Fruit fly (Drosophila melanogaster) whole organism, embryonic: ENCODE data around the gene Rab9.

Experiments
- ATbp ChIP-seq: fragments of 200-800 bp; sonication (Bioruptor generic); optimal IDR thresholded peaks from 2 replicates; lab custom pipeline; 2017; ENCODE audit warnings: missing biosample characterization, mild to moderate bottlenecking, missing genetic modification characterization, missing genetic modification reagents
- Adf1 ChIP-seq: fragments of 200-800 bp; sonication (Bioruptor generic); IDR thresholded peaks from 2 replicates; pipeline ENCODE4 v1.3.6; 2022; ENCODE audit warnings: missing biosample characterization, missing genetic modification characterization
- Aef1 ChIP-seq: fragments of 200-800 bp; sonication (Bioruptor generic); IDR thresholded peaks from 3 replicates; pipeline ENCODE4 v1.3.6; 2022; ENCODE audit warnings: missing biosample characterization, missing genetic modification characterization
- CG10209 ChIP-seq: fragments of 200-800 bp; sonication (Bioruptor generic); optimal IDR thresholded peaks from 3 replicates; lab custom pipeline; 2017; ENCODE audit warnings: missing biosample characterization, mild to moderate bottlenecking, missing genetic modification characterization, missing genetic modification reagents
- CG11398 ChIP-seq: fragments of 200-800 bp; sonication (Bioruptor generic); optimal IDR thresholded peaks from 2 replicates; lab custom pipeline; 2016; ENCODE audit warnings: missing biosample characterization, missing genetic modification characterization
- CG11456 ChIP-seq: fragments of 200-800 bp; sonication (Bioruptor generic); IDR thresholded peaks from 3 replicates; pipeline ENCODE4 v1.3.6; 2022; ENCODE audit warnings: missing biosample characterization, missing genetic modification characterization
- CG11504 ChIP-seq: fragments of 200-800 bp; sonication (Bioruptor generic); optimal IDR thresholded peaks from 3 replicates; lab custom pipeline; 2019; ENCODE audit warnings: missing biosample characterization, mild to moderate bottlenecking, missing genetic modification characterization, moderate library complexity
- CG14860 ChIP-seq: fragments of 200-800 bp; sonication (Bioruptor generic); IDR thresholded peaks from 3 replicates; pipeline ENCODE4 v1.3.6; 2022; ENCODE audit warnings: missing biosample characterization, missing genetic modification characterization; ENCODE audit not compliant: partially characterized antibody
- CG17186 ChIP-seq: fragments of 200-800 bp; sonication (Bioruptor generic); optimal IDR thresholded peaks from 3 replicates; lab custom pipeline; 2017; ENCODE audit warnings: missing biosample characterization, missing genetic modification reagents, missing genetic modification characterization
- CG17359 ChIP-seq: fragments of 200-800 bp; sonication (Bioruptor generic); optimal IDR thresholded peaks from 3 replicates; lab custom pipeline; 2018; ENCODE audit warnings: missing biosample characterization, mild to moderate bottlenecking, missing genetic modification characterization, moderate library complexity
- CG18262 ChIP-seq: fragments of 200-800 bp; optimal IDR thresholded peaks from 3 replicates; lab custom pipeline; 2019; ENCODE audit warnings: missing biosample characterization, mild to moderate bottlenecking, missing genetic modification characterization, moderate library complexity
- CG3407 ChIP-seq: fragments of 200-800 bp; sonication (Bioruptor generic); optimal IDR thresholded peaks from 2 replicates; lab custom pipeline; 2018; ENCODE audit warnings: missing biosample characterization, mild to moderate bottlenecking, missing genetic modification characterization
- CG34224 ChIP-seq: fragments of 200-800 bp; sonication (Bioruptor generic); IDR thresholded peaks from 3 replicates; pipeline ENCODE4 v1.3.6; 2022; ENCODE audit warnings: missing biosample characterization, missing genetic modification characterization; ENCODE audit not compliant: partially characterized antibody
- CG42726 ChIP-seq: fragments of 200-800 bp; sonication (Bioruptor generic); IDR thresholded peaks from 2 replicates; pipeline ENCODE4 v1.3.6; 2022; ENCODE audit warnings: missing biosample characterization, missing genetic modification characterization; ENCODE audit not compliant: partially characterized antibody
- CG4360 ChIP-seq: fragments of 200-800 bp; sonication (Bioruptor generic); IDR thresholded peaks from 2 replicates; pipeline ENCODE4 v1.3.6; 2022; ENCODE audit warnings: missing biosample characterization, missing genetic modification characterization
- D ChIP-seq, 2 experiments: fragments of 200-800 bp in 1 of 2; fragments of >200 bp in 1 of 2; sonication (Bioruptor generic) in 1 of 2; optimal IDR thresholded peaks; 2 replicates in 1 of 2; 3 replicates in 1 of 2; lab custom pipeline; 2017; ENCODE audit warnings: mild to moderate bottlenecking in 1 of 2, missing biosample characterization in 1 of 2, missing genetic modification characterization in 1 of 2, missing genetic modification reagents in 1 of 2
- Deaf1 ChIP-seq: fragments of 200-800 bp; optimal IDR thresholded peaks from 3 replicates; lab custom pipeline; 2019; ENCODE audit warnings: missing biosample characterization, mild to moderate bottlenecking, missing genetic modification characterization, moderate library complexity
- Dll ChIP-seq: fragments of 200-800 bp; sonication (Bioruptor generic); IDR thresholded peaks from 4 replicates; pipeline ENCODE4 v1.3.6; 2022; ENCODE audit warnings: missing biosample characterization, missing genetic modification characterization; ENCODE audit not compliant: partially characterized antibody
- Ets65A ChIP-seq: fragments of 200-800 bp; sonication (Bioruptor generic); peaks from one replicate; lab custom pipeline; 2016; ENCODE audit warnings: missing biosample characterization, missing genetic modification characterization
- Fer2 ChIP-seq: fragments of 200-800 bp; sonication (Bioruptor generic); optimal IDR thresholded peaks from 2 replicates; lab custom pipeline; 2018; ENCODE audit warnings: missing biosample characterization, mild to moderate bottlenecking, missing genetic modification characterization, moderate library complexity
- Lim3 ChIP-seq: fragments of 200-800 bp; sonication (Bioruptor generic); IDR thresholded peaks from 2 replicates; pipeline ENCODE4 v1.3.6; 2022; ENCODE audit warnings: missing biosample characterization, missing genetic modification characterization
- Med ChIP-seq: fragments of 200-800 bp; sonication (Bioruptor generic); peaks from one replicate; lab custom pipeline; 2016; ENCODE audit warnings: missing biosample characterization, missing genetic modification characterization, mild to moderate bottlenecking, inconsistent platforms, moderate library complexity
- Nf-YB ChIP-seq: fragments of 200-800 bp; sonication (Bioruptor generic); optimal IDR thresholded peaks from 3 replicates; lab custom pipeline; 2019; ENCODE audit warnings: missing biosample characterization, mild to moderate bottlenecking, missing genetic modification characterization, moderate library complexity
- Nf-YC ChIP-seq: fragments of 200-800 bp; optimal IDR thresholded peaks from 3 replicates; lab custom pipeline; 2019; ENCODE audit warnings: missing biosample characterization, mild to moderate bottlenecking, missing genetic modification characterization, moderate library complexity
- Rfx ChIP-seq: fragments of 200-800 bp; sonication (Bioruptor generic); IDR thresholded peaks from 2 replicates; pipeline ENCODE4 v1.3.6; 2022; ENCODE audit warnings: missing biosample characterization, missing genetic modification characterization
- Ssrp ChIP-seq: fragments of 200-800 bp; sonication (Bioruptor generic); optimal IDR thresholded peaks from 2 replicates; lab custom pipeline; 2018; ENCODE audit warnings: missing biosample characterization, mild to moderate bottlenecking, missing genetic modification characterization, moderate library complexity
- Trl ChIP-seq, 3 experiments: fragments of >200 bp in 2 of 3; fragments of 200-800 bp in 1 of 3; sonication (Bioruptor generic) in 1 of 3; optimal IDR thresholded peaks; 2 replicates in 1 of 3; 3 replicates in 2 of 3; lab custom pipeline; 2016 to 2017; ENCODE audit warnings: missing biosample characterization in 1 of 3, missing genetic modification characterization in 1 of 3
- Xrp1 ChIP-seq: fragments of 200-800 bp; sonication (Bioruptor generic); IDR thresholded peaks from 2 replicates; pipeline ENCODE4 v1.3.6; 2022; ENCODE audit warnings: missing biosample characterization, missing genetic modification characterization
- abd-A ChIP-seq: fragments of 200-800 bp; sonication (Bioruptor generic); optimal IDR thresholded peaks from 3 replicates; lab custom pipeline; 2019; ENCODE audit warnings: missing biosample characterization, mild to moderate bottlenecking, missing genetic modification characterization, moderate library complexity
- cad ChIP-seq: fragments of >200 bp; optimal IDR thresholded peaks from 2 replicates; lab custom pipeline; 2017; ENCODE audit warnings: missing biosample characterization, missing genetic modification characterization
- cg ChIP-seq: fragments of 200-800 bp; sonication (Bioruptor generic); optimal IDR thresholded peaks from 3 replicates; lab custom pipeline; 2019; ENCODE audit warnings: missing biosample characterization, mild to moderate bottlenecking, missing genetic modification characterization, moderate library complexity
- chinmo ChIP-seq: fragments of 200-800 bp; sonication (Bioruptor generic); IDR thresholded peaks from 4 replicates; pipeline ENCODE4 v1.3.6; 2022; ENCODE audit warnings: missing biosample characterization, missing genetic modification characterization; ENCODE audit not compliant: partially characterized antibody
- crol ChIP-seq: fragments of 200-800 bp; sonication (Bioruptor generic); IDR thresholded peaks from 2 replicates; pipeline ENCODE4 v1.3.6; 2022; ENCODE audit warnings: missing biosample characterization, missing genetic modification characterization
- danr ChIP-seq: fragments of 200-800 bp; sonication (Bioruptor generic); IDR thresholded peaks from 2 replicates; pipeline ENCODE4 v1.3.6; 2022; ENCODE audit warnings: missing biosample characterization, missing genetic modification characterization
- dmrt11E ChIP-seq: fragments of 200-800 bp; sonication (Bioruptor generic); optimal IDR thresholded peaks from 3 replicates; lab custom pipeline; 2018; ENCODE audit warnings: missing biosample characterization, mild to moderate bottlenecking, missing genetic modification characterization, moderate library complexity
- dpn ChIP-seq, 2 experiments: fragments of 200-800 bp; sonication (Bioruptor generic); optimal IDR thresholded peaks; 3 replicates each; lab custom pipeline; 2016; ENCODE audit warnings: missing biosample characterization in 2 of 2, missing genetic modification characterization in 2 of 2
- ewg ChIP-seq: fragments of 200-800 bp; sonication (Bioruptor generic); optimal IDR thresholded peaks from 3 replicates; lab custom pipeline; 2017; ENCODE audit warnings: mild to moderate bottlenecking, missing biosample characterization, missing genetic modification reagents, missing genetic modification characterization
- fu2 ChIP-seq: fragments of 200-800 bp; sonication (Bioruptor generic); optimal IDR thresholded peaks from 2 replicates; lab custom pipeline; 2016; ENCODE audit warnings: missing biosample characterization, missing genetic modification characterization
- lola ChIP-seq, 3 experiments: fragments of >200 bp in 2 of 3; fragments of 200-800 bp in 1 of 3; sonication (Bioruptor generic) in 1 of 3; optimal IDR thresholded peaks; 2 replicates each; lab custom pipeline; 2017 to 2019; ENCODE audit warnings: missing biosample characterization in 3 of 3, missing genetic modification characterization in 3 of 3, mild to moderate bottlenecking in 1 of 3, moderate library complexity in 1 of 3
- phol ChIP-seq: fragments of 200-800 bp; sonication (Bioruptor generic); optimal IDR thresholded peaks from 3 replicates; lab custom pipeline; 2018; ENCODE audit warnings: missing biosample characterization, mild to moderate bottlenecking, missing genetic modification characterization, moderate library complexity
- prd ChIP-seq, 3 experiments: fragments of >200 bp in 2 of 3; fragments of 200-800 bp in 1 of 3; sonication (Bioruptor generic) in 1 of 3; optimal IDR thresholded peaks in 2 of 3; IDR thresholded peaks in 1 of 3; 2 replicates in 2 of 3; 3 replicates in 1 of 3; pipeline versions ENCODE4 v1.3.6 to Lab custom; 2017 to 2022; ENCODE audit warnings: missing biosample characterization in 1 of 3, missing genetic modification characterization in 1 of 3
- row ChIP-seq: fragments of 200-800 bp; sonication (Bioruptor generic); IDR thresholded peaks from 3 replicates; pipeline ENCODE4 v1.3.6; 2022; ENCODE audit warnings: missing biosample characterization, missing genetic modification characterization
- sd ChIP-seq: fragments of 200-800 bp; sonication (Bioruptor generic); optimal IDR thresholded peaks from 3 replicates; lab custom pipeline; 2018; ENCODE audit warnings: missing biosample characterization, mild to moderate bottlenecking, missing genetic modification characterization, moderate library complexity
- slou ChIP-seq: fragments of 200-800 bp; sonication (Bioruptor generic); optimal IDR thresholded peaks from 3 replicates; lab custom pipeline; 2016; ENCODE audit warnings: missing biosample characterization, missing genetic modification characterization
- tll ChIP-seq, 2 experiments: fragments of 200-800 bp in 1 of 2; fragments of >200 bp in 1 of 2; sonication (Bioruptor generic) in 1 of 2; optimal IDR thresholded peaks; 2 replicates each; lab custom pipeline; 2017 to 2019; ENCODE audit warnings: missing biosample characterization in 2 of 2, missing genetic modification characterization in 2 of 2, mild to moderate bottlenecking in 1 of 2, moderate library complexity in 1 of 2

Gene Rab9

dm6 chr2L:19463824-19464317, 31.5 kb downstream of the Rab9 start, which contains the start of gene tj:
TSS of gene tj (plus strand) at chr2L:19464267.
- 0 out of 4 replicates have a peak, but pooled peaks have one; percentile 38 for TF ChIP-seq chinmo
- TF ChIP-seq CG11456 (GFP tag; lab: Robert Waterston, UW): no peak
- no peak for TF ChIP-seq Xrp1
- TF ChIP-seq Ets65A (GFP tag; lab: Kevin White, UChicago): peak; percentile 66
- peak; percentile 59 for TF ChIP-seq crol (GFP tag; lab: Robert Waterston, UW)
- TF ChIP-seq cg (GFP tag; lab: Kevin White, UChicago): peak; percentile 53
- 0 out of 2 replicates have a peak, but pooled peaks have one; percentile 11 for TF ChIP-seq Rfx (GFP tag; lab: Robert Waterston, UW)
- peak; percentile 92 for TF ChIP-seq Nf-YB (GFP tag; lab: Kevin White, UChicago)
- TF ChIP-seq prd (optimal IDR thresholded peaks at IDR 0.05; lab: Kevin White, UChicago): no peak
- 0 out of 3 replicates have a peak, but pooled peaks have one; percentile 0 for TF ChIP-seq prd (GFP tag; IDR thresholded peaks at IDR 0.05; lab: Robert Waterston, UW)
- TF ChIP-seq Deaf1 (tag; lab: Kevin White, UChicago): peak; percentile 93
- peak; percentile 71 for TF ChIP-seq CG4360 (GFP tag; lab: Robert Waterston, UW)
- TF ChIP-seq Trl (optimal IDR thresholded peaks at IDR 0.05; lab: Kevin White, UChicago): peak; percentile 9 to 46
- no peak for TF ChIP-seq Trl (GFP tag; optimal IDR thresholded peaks at IDR 0.05; lab: Kevin White, UChicago)
- no peak for TF ChIP-seq tll (GFP tag; optimal IDR thresholded peaks at IDR 0.05; lab: Kevin White, UChicago)
- peak; percentile 42 for TF ChIP-seq abd-A (tag; lab: Kevin White, UChicago)
- TF ChIP-seq row (GFP tag; lab: Robert Waterston, UW): peak; percentile 4; the same call in 1 of the 3 replicates
- peak; percentile 43 for TF ChIP-seq Aef1 (GFP tag; lab: Robert Waterston, UW)
- peak; percentile 29; the same call in 1 of the 2 replicates for TF ChIP-seq Adf1 (GFP tag; lab: Robert Waterston, UW)
- TF ChIP-seq CG3407: no peak
- TF ChIP-seq Med (GFP tag; lab: Kevin White, UChicago): no peak
- no peak for TF ChIP-seq ATbp
- 0 out of 2 replicates have a peak, but pooled peaks have one; percentile 19 for TF ChIP-seq CG42726
- peak; percentile 20 for TF ChIP-seq ewg (GFP tag; lab: Kevin White, UChicago)
- peak; percentile 96 for TF ChIP-seq Nf-YC (tag; lab: Kevin White, UChicago)
- TF ChIP-seq CG17186 (GFP tag; lab: Kevin White, UChicago): no peak

- TF ChIP-seq CG17186 (GFP tag; lab: Kevin White, UChicago) (no peak), Med (GFP tag; lab: Kevin White, UChicago) (no peak)
These were observed 36.7 kb downstream of the Rab9 start for dm6 chr2L:19469090-19469489.

DNA sequence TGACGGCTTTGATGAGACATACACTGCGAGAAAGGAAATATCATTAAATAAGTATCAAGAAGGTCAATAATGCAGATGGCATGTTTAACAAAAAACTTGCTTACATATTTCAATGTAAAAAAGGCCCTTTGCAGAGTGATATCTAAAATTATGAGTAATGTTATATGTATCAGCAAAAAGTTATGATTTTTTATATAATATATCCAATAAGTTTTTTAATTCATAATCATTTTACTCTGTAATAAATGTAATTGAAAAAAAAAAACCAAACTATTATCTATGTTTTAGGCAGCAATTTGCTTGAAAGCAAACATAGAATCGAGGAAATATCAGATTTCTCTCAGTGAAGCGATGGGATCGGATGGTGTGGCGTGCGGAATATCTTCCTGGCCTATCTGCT, 37.4 kb downstream of the Rab9 start:
- TF ChIP-seq cad (GFP tag; lab: Kevin White, UChicago) (no peak), Dll (GFP tag; lab: Robert Waterston, UW) (no peak), fu2 (GFP tag; lab: Kevin White, UChicago) (no peak), CG18262 (tag; lab: Kevin White, UChicago) (peak; percentile 58), CG14860 (GFP tag; lab: Robert Waterston, UW) (no peak), Lim3 (GFP tag; lab: Robert Waterston, UW) (no peak), CG11504 (peak; percentile 54), CG11398 (GFP tag; lab: Kevin White, UChicago) (no peak), Ssrp (tag; lab: Kevin White, UChicago) (peak; percentile 2), dmrt11E (tag; lab: Kevin White, UChicago) (peak; percentile 44), CG10209 (no peak), lola (GFP tag; optimal IDR thresholded peaks at IDR 0.05; lab: Kevin White, UChicago) (peak in 1 of 3 experiments; percentile 48), slou (GFP tag; lab: Kevin White, UChicago) (no peak), Fer2 (no peak), D (optimal IDR thresholded peaks at IDR 0.05; lab: Kevin White, UChicago) (no peak), D (GFP tag; optimal IDR thresholded peaks at IDR 0.05; lab: Kevin White, UChicago) (peak; percentile 24), sd (tag; lab: Kevin White, UChicago) (no peak), CG34224 (GFP tag; lab: Robert Waterston, UW) (no peak), CG17359 (tag; lab: Kevin White, UChicago) (no peak), dpn (GFP tag; optimal IDR thresholded peaks at IDR 0.05; lab: Kevin White, UChicago) (no peak), phol (peak; percentile 34), danr (GFP tag; lab: Robert Waterston, UW) (no peak)
